Worm (Caenorhabditis elegans) whole organism, L1 larva: ENCODE data around the gene Y32H12A.1.

Experiments
- F16B12.6 ChIP-seq: fragments of 150-350 bp; optimal IDR thresholded peaks from 2 replicates; lab custom pipeline; 2014; ENCODE audit warnings: missing biosample characterization, missing genetic modification characterization
- aha-1 ChIP-seq: fragments of 150-350 bp; optimal IDR thresholded peaks from 2 replicates; lab custom pipeline; 2014; ENCODE audit warnings: missing biosample characterization, missing genetic modification characterization
- alr-1 ChIP-seq: fragments of 200-800 bp; sonication (Bioruptor generic); optimal IDR thresholded peaks from 2 replicates; lab custom pipeline; 2018; ENCODE audit warnings: borderline replicate concordance, mild to moderate bottlenecking, missing genetic modification characterization, missing compliant biosample characterization
- aly-2 ChIP-seq: fragments of 150-350 bp; optimal IDR thresholded peaks from 2 replicates; lab custom pipeline; 2014; ENCODE audit warnings: missing biosample characterization, missing genetic modification characterization
- blmp-1 ChIP-seq: fragments of 150-350 bp; optimal IDR thresholded peaks from 2 replicates; lab custom pipeline; 2014; ENCODE audit warnings: missing biosample characterization, missing genetic modification characterization
- ceh-63 ChIP-seq: fragments of 200-800 bp; sonication (Bioruptor generic); optimal IDR thresholded peaks from 2 replicates; lab custom pipeline; 2018; ENCODE audit warnings: mild to moderate bottlenecking, missing genetic modification characterization, missing compliant biosample characterization
- ceh-88 ChIP-seq: fragments of 200-800 bp; sonication (Bioruptor generic); IDR thresholded peaks from 2 replicates; pipeline ENCODE4 v1.3.6; 2022; ENCODE audit warnings: missing genetic modification characterization, missing compliant biosample characterization
- dpl-1 ChIP-seq, 3 experiments: fragments of 150-350 bp in 2 of 3; sonication (generic microtip) in 1 of 3; optimal IDR thresholded peaks; 2 replicates each; lab custom pipeline; 2014 to 2017; ENCODE audit warnings: missing biosample characterization in 3 of 3, missing genetic modification characterization in 3 of 3, missing genetic modification reagents in 3 of 3
- dsc-1 ChIP-seq: sonication (generic microtip); optimal IDR thresholded peaks from 2 replicates; lab custom pipeline; 2016; ENCODE audit warnings: mild to moderate bottlenecking, missing genetic modification characterization, missing compliant biosample characterization
- egl-13 ChIP-seq: sonication (generic microtip); optimal IDR thresholded peaks from 2 replicates; lab custom pipeline; 2016; ENCODE audit warnings: missing genotype, missing genetic modification reagents, missing genetic modification characterization, missing compliant biosample characterization
- elt-2 ChIP-seq: sonication (generic microtip); optimal IDR thresholded peaks from 2 replicates; lab custom pipeline; 2016; ENCODE audit warnings: missing genetic modification characterization, mild to moderate bottlenecking, inconsistent platforms, missing compliant biosample characterization, missing genetic modification reagents
- elt-3 ChIP-seq, 6 experiments: fragments of 150-350 bp in 1 of 6; sonication (generic microtip); optimal IDR thresholded peaks; 2 replicates each; lab custom pipeline; 2017 to 2018; ENCODE audit warnings: missing biosample characterization in 6 of 6, missing genetic modification characterization in 6 of 6, inconsistent platforms in 1 of 6
- fkh-8 ChIP-seq: sonication (generic microtip); optimal IDR thresholded peaks from 2 replicates; lab custom pipeline; 2016; ENCODE audit warnings: mild to moderate bottlenecking, missing genetic modification characterization, missing compliant biosample characterization
- fos-1 ChIP-seq: fragments of 150-350 bp; optimal IDR thresholded peaks from 2 replicates; lab custom pipeline; 2014; ENCODE audit warnings: missing biosample characterization, missing genetic modification characterization
- grh-1 ChIP-seq: fragments of 200-800 bp; sonication (Bioruptor generic); IDR thresholded peaks from 2 replicates; pipeline ENCODE4 v1.3.6; 2022; ENCODE audit warnings: missing genetic modification reagents, missing genetic modification characterization, missing compliant biosample characterization
- hpl-2 ChIP-seq: fragments of 150-350 bp; optimal IDR thresholded peaks from 2 replicates; lab custom pipeline; 2014; ENCODE audit warnings: missing biosample characterization, missing genetic modification reagents, missing genetic modification characterization
- irx-1 ChIP-seq: sonication (generic microtip); optimal IDR thresholded peaks from 2 replicates; lab custom pipeline; 2016; ENCODE audit warnings: missing genetic modification characterization, missing compliant biosample characterization
- isw-1 ChIP-seq: fragments of 200-800 bp; sonication (Bioruptor generic); IDR thresholded peaks from 2 replicates; pipeline ENCODE4 v1.3.6; 2022; ENCODE audit warnings: missing genetic modification characterization, missing compliant biosample characterization
- lin-14 ChIP-seq: fragments of 200-800 bp; sonication (Bioruptor generic); optimal IDR thresholded peaks from 2 replicates; lab custom pipeline; 2018; ENCODE audit warnings: mild to moderate bottlenecking, missing genetic modification characterization, moderate library complexity, missing compliant biosample characterization
- lin-15B ChIP-seq: fragments of 150-350 bp; sonication (generic microtip); optimal IDR thresholded peaks from 3 replicates; lab custom pipeline; 2014; ENCODE audit warnings: missing biosample characterization, missing genetic modification characterization
- lir-3 ChIP-seq: sonication (generic microtip); optimal IDR thresholded peaks from 2 replicates; lab custom pipeline; 2016; ENCODE audit warnings: mild to moderate bottlenecking, missing genetic modification characterization, moderate library complexity, missing compliant biosample characterization; ENCODE audit not compliant: poor library complexity
- lsy-2 ChIP-seq, 2 experiments: fragments of 150-350 bp; optimal IDR thresholded peaks; 2 replicates each; lab custom pipeline; 2014; ENCODE audit warnings: missing biosample characterization in 2 of 2, missing genetic modification characterization in 2 of 2
- mab-9 ChIP-seq: fragments of 200-800 bp; sonication (Bioruptor generic); IDR thresholded peaks from 2 replicates; pipeline ENCODE4 v1.3.6; 2022; ENCODE audit warnings: missing genetic modification reagents, missing genetic modification characterization, missing compliant biosample characterization
- mdl-1 ChIP-seq, 2 experiments: fragments of 150-350 bp; optimal IDR thresholded peaks; 2 replicates each; lab custom pipeline; 2014 to 2017; ENCODE audit warnings: missing biosample characterization in 2 of 2, missing genetic modification characterization in 2 of 2, inconsistent platforms in 1 of 2
- mep-1 ChIP-seq: fragments of 150-350 bp; optimal IDR thresholded peaks from 2 replicates; lab custom pipeline; 2014; ENCODE audit warnings: missing biosample characterization, missing genetic modification characterization
- nhr-11 ChIP-seq: fragments of 150-350 bp; optimal IDR thresholded peaks from 2 replicates; lab custom pipeline; 2014; ENCODE audit warnings: missing biosample characterization, missing genetic modification characterization
- nhr-12 ChIP-seq: sonication (generic microtip); optimal IDR thresholded peaks from 2 replicates; lab custom pipeline; 2017; ENCODE audit warnings: missing biosample characterization, missing genetic modification characterization
- nhr-19 ChIP-seq: fragments of 200-800 bp; sonication (Bioruptor generic); conservative IDR thresholded peaks from 2 replicates; pipeline ENCODE4 v1.3.6; 2022; ENCODE audit warnings: missing genetic modification characterization, missing compliant biosample characterization
- nhr-20 ChIP-seq: sonication (generic microtip); optimal IDR thresholded peaks from 2 replicates; lab custom pipeline; 2016; ENCODE audit warnings: mild to moderate bottlenecking, missing genetic modification characterization, missing compliant biosample characterization
- nhr-237 ChIP-seq: fragments of 150-350 bp; optimal IDR thresholded peaks from 2 replicates; lab custom pipeline; 2014; ENCODE audit warnings: missing biosample characterization, missing genetic modification characterization
- nhr-28 ChIP-seq: fragments of 150-350 bp; optimal IDR thresholded peaks from 2 replicates; lab custom pipeline; 2014; ENCODE audit warnings: missing biosample characterization, missing genetic modification characterization
- nhr-47 ChIP-seq: sonication (generic microtip); optimal IDR thresholded peaks from 2 replicates; lab custom pipeline; 2016; ENCODE audit warnings: mild to moderate bottlenecking, missing genetic modification characterization, moderate library complexity, missing compliant biosample characterization
- nhr-71 ChIP-seq: sonication (generic microtip); optimal IDR thresholded peaks from 2 replicates; lab custom pipeline; 2016; ENCODE audit warnings: mild to moderate bottlenecking, missing genetic modification characterization, moderate library complexity, missing compliant biosample characterization
- nhr-76 ChIP-seq: sonication (generic microtip); optimal IDR thresholded peaks from 2 replicates; lab custom pipeline; 2017; ENCODE audit warnings: missing biosample characterization, missing genetic modification characterization
- nhr-90 ChIP-seq: sonication (generic microtip); optimal IDR thresholded peaks from 2 replicates; lab custom pipeline; 2016; ENCODE audit warnings: mild to moderate bottlenecking, missing genetic modification characterization, missing compliant biosample characterization; ENCODE audit not compliant: poor library complexity
- pag-3 ChIP-seq: sonication (generic microtip); optimal IDR thresholded peaks from 2 replicates; lab custom pipeline; 2017; ENCODE audit warnings: missing genetic modification characterization, mild to moderate bottlenecking, missing compliant biosample characterization, antibody characterized with exemption, borderline replicate concordance; ENCODE audit not compliant: insufficient read depth
- snpc-4 ChIP-seq: fragments of 150-350 bp; optimal IDR thresholded peaks from 2 replicates; lab custom pipeline; 2014; ENCODE audit warnings: missing biosample characterization, missing genetic modification characterization
- sup-37 ChIP-seq: fragments of 200-800 bp; sonication (Bioruptor generic); optimal IDR thresholded peaks from 2 replicates; lab custom pipeline; 2018; ENCODE audit warnings: mild to moderate bottlenecking, missing genetic modification characterization, missing compliant biosample characterization
- tbx-2 ChIP-seq: sonication (generic microtip); optimal IDR thresholded peaks from 2 replicates; lab custom pipeline; 2016; ENCODE audit warnings: missing genetic modification characterization, missing compliant biosample characterization
- tlp-1 ChIP-seq: fragments of 150-350 bp; optimal IDR thresholded peaks from 2 replicates; lab custom pipeline; 2014; ENCODE audit warnings: missing biosample characterization, missing genetic modification characterization
- xbp-1 ChIP-seq: sonication (generic microtip); optimal IDR thresholded peaks from 2 replicates; lab custom pipeline; 2016; ENCODE audit warnings: missing genetic modification characterization, missing compliant biosample characterization
- zag-1 ChIP-seq: fragments of 150-350 bp; optimal IDR thresholded peaks from 2 replicates; lab custom pipeline; 2014; ENCODE audit warnings: missing biosample characterization, missing genetic modification characterization
- zip-4 ChIP-seq: fragments of 200-800 bp; sonication (Bioruptor generic); optimal IDR thresholded peaks from 2 replicates; lab custom pipeline; 2018; ENCODE audit warnings: mild to moderate bottlenecking, missing genetic modification characterization, moderate library complexity, missing compliant biosample characterization
- ztf-11 ChIP-seq, 2 experiments: sonication (generic microtip); optimal IDR thresholded peaks; 2 replicates each; lab custom pipeline; 2016 to 2017; ENCODE audit warnings: missing genetic modification characterization in 2 of 2, missing biosample characterization in 1 of 2, missing compliant biosample characterization in 1 of 2
- ztf-4 ChIP-seq: fragments of 150-350 bp; optimal IDR thresholded peaks from 2 replicates; lab custom pipeline; 2014; ENCODE audit warnings: missing biosample characterization, missing genetic modification characterization

Gene Y32H12A.1

ce11 chrIII:5367995-5368899 lies 6.2 kb downstream of the Y32H12A.1 start, which contains the start of gene dhs-9 (continued):
- TF ChIP-seq elt-2 (peak; percentile 44), nhr-90 (peak; percentile 21), mep-1 (tag; lab: Kevin White, UChicago) (peak; percentile 34), dpl-1 (GFP tag; optimal IDR thresholded peaks at IDR 0.05; lab: Kevin White, UChicago) (peak in 1 of 3 experiments; percentile 20), nhr-20 (tag; lab: Kevin White, UChicago) (peak; percentile 92), lir-3 (no peak), nhr-71 (tag; lab: Kevin White, UChicago) (peak; percentile 12), lsy-2 (tag; optimal IDR thresholded peaks at IDR 0.05; lab: Kevin White, UChicago) (peak in 1 of 2 experiments; percentile 20), elt-3 (tag; optimal IDR thresholded peaks at IDR 0.05; lab: Kevin White, UChicago) (peak in 4 of 6 experiments; percentile 3 to 58 (median 15)), grh-1 (GFP tag; lab: Robert Waterston, UW) (no peak), zip-4 (GFP tag; lab: Kevin White, UChicago) (no peak), irx-1 (no peak), dsc-1 (tag; lab: Kevin White, UChicago) (no peak), hpl-2 (GFP tag; lab: Kevin White, UChicago) (no peak), zag-1 (tag; lab: Kevin White, UChicago) (no peak), nhr-47 (no peak), isw-1 (no peak), mab-9 (no peak), ceh-63 (GFP tag; lab: Kevin White, UChicago) (no peak), fos-1 (tag; lab: Kevin White, UChicago) (no peak), blmp-1 (tag; lab: Kevin White, UChicago) (peak; percentile 46), nhr-19 (GFP tag; lab: Robert Waterston, UW) (peak; percentile 7; the same call in 1 of the 2 replicates), nhr-237 (tag; lab: Kevin White, UChicago) (no peak), nhr-76 (tag; lab: Kevin White, UChicago) (no peak), ztf-11 (tag; optimal IDR thresholded peaks at IDR 0.05; lab: Kevin White, UChicago) (no peak), lin-15B (no peak), tbx-2 (tag; lab: Kevin White, UChicago) (no peak), ceh-88 (GFP tag; lab: Robert Waterston, UW) (no peak), mdl-1 (tag; optimal IDR thresholded peaks at IDR 0.05; lab: Kevin White, UChicago) (peak in 1 of 2 experiments; percentile 1), snpc-4 (no peak), egl-13 (no peak), ztf-4 (tag; lab: Kevin White, UChicago) (no peak)

DNA sequence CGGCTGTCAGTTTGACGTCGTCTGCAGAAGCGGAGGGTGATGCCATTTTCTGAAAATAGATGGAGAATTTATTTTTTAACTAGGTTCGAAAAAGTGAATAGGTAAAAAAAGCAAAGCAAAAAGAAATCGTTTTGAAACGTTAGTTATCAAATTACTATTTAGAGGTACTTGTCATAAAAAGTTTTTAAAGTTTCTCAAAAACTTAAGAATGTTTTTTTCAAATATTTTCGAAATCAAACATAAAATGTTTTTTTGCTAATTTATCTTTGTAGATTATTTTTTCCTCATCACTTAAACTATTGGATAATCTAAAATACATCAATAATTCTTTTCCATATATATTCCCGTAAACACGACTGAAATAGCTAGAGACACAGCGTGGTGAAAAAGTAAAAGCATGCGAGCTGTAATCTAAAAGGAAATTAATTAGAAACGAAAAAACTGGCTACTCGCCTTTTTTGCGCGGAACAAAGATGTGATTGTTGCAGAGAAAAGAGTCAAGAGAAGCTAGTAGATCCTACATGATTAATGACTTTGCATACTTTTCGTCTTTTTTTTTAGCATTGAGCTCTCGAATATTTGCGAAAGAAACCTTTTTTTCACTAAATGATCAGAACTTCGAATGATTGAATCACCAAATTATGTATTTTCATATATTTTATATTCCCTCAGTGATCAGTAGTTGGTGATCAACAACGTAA lies 9.4 kb downstream of the Y32H12A.1 start, which contains the start of gene szy-2:
Gene szy-2 (minus strand): TSS at position 51 of the 701 bp plus-strand sequence.
- TF ChIP-seq nhr-28 = no peak
- TF ChIP-seq xbp-1 (tag; lab: Kevin White, UChicago) = no peak
- no peak for TF ChIP-seq aha-1 (tag; lab: Kevin White, UChicago)
- no peak for TF ChIP-seq fkh-8 (tag; lab: Kevin White, UChicago)
- no peak for TF ChIP-seq nhr-76 (tag; lab: Kevin White, UChicago)
- TF ChIP-seq sup-37 (GFP tag; lab: Kevin White, UChicago) = no peak
- no peak for TF ChIP-seq nhr-12 (tag; lab: Kevin White, UChicago)
- TF ChIP-seq snpc-4 = no peak
- no peak for TF ChIP-seq mep-1 (tag; lab: Kevin White, UChicago)
- no peak for TF ChIP-seq alr-1 (tag; lab: Kevin White, UChicago)
- TF ChIP-seq tlp-1 (tag; lab: Kevin White, UChicago) = no peak
- no peak for TF ChIP-seq blmp-1 (tag; lab: Kevin White, UChicago)
- TF ChIP-seq pag-3 (tag; lab: Kevin White, UChicago) = no peak
- no peak for TF ChIP-seq aly-2 (tag; lab: Kevin White, UChicago)
- no peak for TF ChIP-seq lin-14 (GFP tag; lab: Kevin White, UChicago)
- no peak for TF ChIP-seq F16B12.6
- no peak for TF ChIP-seq dpl-1 (GFP tag; optimal IDR thresholded peaks at IDR 0.05; lab: Kevin White, UChicago)
- TF ChIP-seq nhr-11 = no peak
